Fruit fly (Drosophila melanogaster) whole organism, wandering third instar larva: ENCODE measurements around the gene CG13032.

Source experiments
- Abd-B ChIP-seq: fragments of >200 bp; optimal IDR thresholded peaks from 2 replicates; lab custom pipeline; 2017; ENCODE audit warnings: missing biosample characterization, missing genetic modification characterization
- CG32264 ChIP-seq: fragments of 200-800 bp; sonication (Bioruptor generic); optimal IDR thresholded peaks from 2 replicates; lab custom pipeline; 2016; ENCODE audit warnings: missing biosample characterization, missing genetic modification characterization
- CG9705 ChIP-seq: fragments of 200-800 bp; sonication (Bioruptor generic); optimal IDR thresholded peaks from 2 replicates; lab custom pipeline; 2018; ENCODE audit warnings: missing biosample characterization, mild to moderate bottlenecking, missing genetic modification characterization
- CrebA ChIP-seq: fragments of 200-800 bp; sonication (Bioruptor generic); optimal IDR thresholded peaks from 2 replicates; lab custom pipeline; 2016; ENCODE audit warnings: missing biosample characterization, mild to moderate bottlenecking, missing genetic modification characterization, borderline replicate concordance
- Dif ChIP-seq: fragments of 200-275, 200-300 bp; sonication (Bioruptor generic); optimal IDR thresholded peaks from 2 replicates; lab custom pipeline; 2018; ENCODE audit warnings: missing biosample characterization, missing genetic modification characterization; ENCODE audit not compliant: partially characterized antibody
- GATAd ChIP-seq: sonication (Bioruptor generic); optimal IDR thresholded peaks from 2 replicates; lab custom pipeline; 2016; ENCODE audit warnings: missing biosample characterization, missing genetic modification characterization
- HLH106 ChIP-seq: fragments of 200-800 bp; optimal IDR thresholded peaks from 3 replicates; lab custom pipeline; 2019; ENCODE audit warnings: missing biosample characterization, mild to moderate bottlenecking, missing genetic modification characterization, moderate library complexity
- Jra ChIP-seq: sonication (Bioruptor generic); optimal IDR thresholded peaks from 2 replicates; lab custom pipeline; 2016; ENCODE audit warnings: missing biosample characterization, missing genetic modification characterization
- Mio ChIP-seq: sonication (Bioruptor generic); optimal IDR thresholded peaks from 2 replicates; lab custom pipeline; 2016; ENCODE audit warnings: missing biosample characterization, missing genetic modification characterization
- Myc ChIP-seq: fragments of >200 bp; optimal IDR thresholded peaks from 2 replicates; lab custom pipeline; 2017
- N ChIP-seq: fragments of >200 bp; optimal IDR thresholded peaks from 2 replicates; lab custom pipeline; 2018; ENCODE audit warnings: missing biosample characterization, missing external identifiers, missing genetic modification characterization
- OdsH ChIP-seq: fragments of 200-800 bp; sonication (Bioruptor generic); optimal IDR thresholded peaks from 2 replicates; lab custom pipeline; 2016; ENCODE audit warnings: missing biosample characterization, mild to moderate bottlenecking, missing genetic modification characterization
- Sp1 ChIP-seq: fragments of 200-800 bp; sonication (Bioruptor generic); optimal IDR thresholded peaks from 3 replicates; lab custom pipeline; 2019; ENCODE audit warnings: missing biosample characterization, mild to moderate bottlenecking, missing genetic modification characterization, moderate library complexity
- Vsx2 ChIP-seq: fragments of 200-300, 225-300 bp; sonication (Bioruptor generic); optimal IDR thresholded peaks from 2 replicates; lab custom pipeline; 2018; ENCODE audit warnings: missing biosample characterization, missing genetic modification characterization; ENCODE audit not compliant: partially characterized antibody
- br ChIP-seq: fragments of 200-800 bp; sonication (Bioruptor generic); optimal IDR thresholded peaks from 2 replicates; lab custom pipeline; 2016; ENCODE audit warnings: missing biosample characterization, missing genetic modification characterization
- brk ChIP-seq: fragments of 200-800 bp; sonication (Bioruptor generic); optimal IDR thresholded peaks from 2 replicates; lab custom pipeline; 2016; ENCODE audit warnings: missing biosample characterization, mild to moderate bottlenecking, missing genetic modification characterization
- dmrt93B ChIP-seq: fragments of 200-800 bp; sonication (Bioruptor generic); optimal IDR thresholded peaks from 2 replicates; lab custom pipeline; 2018; ENCODE audit warnings: missing biosample characterization, mild to moderate bottlenecking, missing genetic modification characterization
- dsf ChIP-seq: sonication (Bioruptor generic); optimal IDR thresholded peaks from 2 replicates; lab custom pipeline; 2016; ENCODE audit warnings: missing biosample characterization, missing genetic modification characterization, borderline replicate concordance
- ey ChIP-seq: fragments of 200-800 bp; sonication (Bioruptor generic); optimal IDR thresholded peaks from 2 replicates; lab custom pipeline; 2016; ENCODE audit warnings: missing biosample characterization, missing genetic modification characterization
- foxo ChIP-seq, 2 experiments: fragments of 200-800 bp; sonication (Bioruptor generic); optimal IDR thresholded peaks; 2 replicates in 1 of 2; 3 replicates in 1 of 2; lab custom pipeline; 2016 to 2017; ENCODE audit warnings: missing biosample characterization in 2 of 2, missing genetic modification characterization in 2 of 2
- fru ChIP-seq: fragments of 200-800 bp; sonication (Bioruptor generic); optimal IDR thresholded peaks from 3 replicates; lab custom pipeline; 2016; ENCODE audit warnings: missing biosample characterization, mild to moderate bottlenecking, missing genetic modification characterization
- h ChIP-seq: fragments of 200-800 bp; sonication (Bioruptor generic); optimal IDR thresholded peaks from 3 replicates; lab custom pipeline; 2016; ENCODE audit warnings: missing biosample characterization, mild to moderate bottlenecking, missing genetic modification characterization
- psq ChIP-seq: fragments of 200-800 bp; sonication (Bioruptor generic); optimal IDR thresholded peaks from 3 replicates; lab custom pipeline; 2017; ENCODE audit warnings: missing biosample characterization, mild to moderate bottlenecking, missing genetic modification characterization, moderate library complexity
- rgr ChIP-seq: fragments of 200-800 bp; sonication (Bioruptor generic); optimal IDR thresholded peaks from 3 replicates; lab custom pipeline; 2016; ENCODE audit warnings: missing biosample characterization, mild to moderate bottlenecking, missing genetic modification characterization
- sage ChIP-seq: fragments of 200-800 bp; sonication (Bioruptor generic); optimal IDR thresholded peaks from 2 replicates; lab custom pipeline; 2016; ENCODE audit warnings: missing biosample characterization, mild to moderate bottlenecking, missing genetic modification characterization
- sv ChIP-seq: fragments of 200-800 bp; sonication (Bioruptor generic); optimal IDR thresholded peaks from 3 replicates; lab custom pipeline; 2016; ENCODE audit warnings: missing biosample characterization, missing genetic modification characterization
- tai ChIP-seq: sonication (Bioruptor generic); optimal IDR thresholded peaks from 2 replicates; lab custom pipeline; 2016; ENCODE audit warnings: missing biosample characterization, missing genetic modification characterization
- woc ChIP-seq: sonication (Bioruptor generic); optimal IDR thresholded peaks from 2 replicates; lab custom pipeline; 2016; ENCODE audit warnings: missing biosample characterization, mild to moderate bottlenecking, missing genetic modification characterization

CG13032 gene

dm6 chr3L:16634529-16634928, 39.2 kb upstream of the CG13032 start:
- TF ChIP-seq ey (GFP tag; lab: Kevin White, UChicago) (peak; percentile 14), Myc (lab: Kevin White, UChicago) (no peak), Dif (no peak), psq (no peak), foxo (GFP tag; optimal IDR thresholded peaks at IDR 0.05; lab: Kevin White, UChicago) (peak in 1 of 2 experiments; percentile 26), fru (GFP tag; lab: Kevin White, UChicago) (peak; percentile 16)

dm6 chr3L:16635566-16636210, 38.1 kb upstream of the CG13032 start:
- TF ChIP-seq Jra (GFP tag; lab: Kevin White, UChicago) (peak; percentile 20), psq (peak; percentile 14), rgr (peak; percentile 13), h (peak; percentile 33), brk (GFP tag; lab: Kevin White, UChicago) (no peak), Myc (lab: Kevin White, UChicago) (no peak), N (GFP tag; lab: Kevin White, UChicago) (no peak), foxo (GFP tag; optimal IDR thresholded peaks at IDR 0.05; lab: Kevin White, UChicago) (peak in 1 of 2 experiments; percentile 21), ey (GFP tag; lab: Kevin White, UChicago) (peak; percentile 14), dmrt93B (GFP tag; lab: Kevin White, UChicago) (no peak), CG32264 (GFP tag; lab: Kevin White, UChicago) (no peak), Vsx2 (GFP tag; lab: Kevin White, UChicago) (no peak), dsf (GFP tag; lab: Kevin White, UChicago) (no peak)
- TF ChIP-seq, all 38 proteins: peak for 6

- TF ChIP-seq tai (GFP tag; lab: Kevin White, UChicago) (no peak), woc (GFP tag; lab: Kevin White, UChicago) (no peak), Vsx2 (GFP tag; lab: Kevin White, UChicago) (no peak), brk (GFP tag; lab: Kevin White, UChicago) (no peak), CG9705 (GFP tag; lab: Kevin White, UChicago) (no peak), Dif (peak; percentile 11), Abd-B (no peak), dmrt93B (GFP tag; lab: Kevin White, UChicago) (no peak), N (GFP tag; lab: Kevin White, UChicago) (no peak), Jra (GFP tag; lab: Kevin White, UChicago) (no peak), Mio (GFP tag; lab: Kevin White, UChicago) (no peak), foxo (GFP tag; optimal IDR thresholded peaks at IDR 0.05; lab: Kevin White, UChicago) (peak in 1 of 2 experiments; percentile 31), sv (GFP tag; lab: Kevin White, UChicago) (no peak), fru (GFP tag; lab: Kevin White, UChicago) (peak; percentile 29), HLH106 (peak; percentile 14), Myc (lab: Kevin White, UChicago) (no peak), CG32264 (GFP tag; lab: Kevin White, UChicago) (no peak), h (peak; percentile 14), CrebA (no peak), GATAd (GFP tag; lab: Kevin White, UChicago) (no peak), sage (GFP tag; lab: Kevin White, UChicago) (no peak), OdsH (GFP tag; lab: Kevin White, UChicago) (no peak), br (GFP tag; lab: Kevin White, UChicago) (no peak), Sp1 (GFP tag; lab: Kevin White, UChicago) (peak; percentile 2), psq (peak; percentile 78)
Observed at dm6 chr3L:16638639-16639388, 35.0 kb upstream of the CG13032 start.

dm6 chr3L:16640509-16641068, 33.2 kb upstream of the CG13032 start:
- TF ChIP-seq h (peak; percentile 4), CG32264 (GFP tag; lab: Kevin White, UChicago) (no peak), rgr (peak; percentile 38), HLH106 (peak; percentile 0), foxo (GFP tag; optimal IDR thresholded peaks at IDR 0.05; lab: Kevin White, UChicago) (peak in 1 of 2 experiments; percentile 11), Sp1 (GFP tag; lab: Kevin White, UChicago) (no peak)
